Worm (Caenorhabditis elegans) whole organism, early embryonic: ENCODE results near the gene D1086.2.

Source experiments
- F13C5.2 ChIP-seq: sonication (generic microtip); optimal IDR thresholded peaks from 2 replicates; lab custom pipeline; 2017; ENCODE audit warnings: mild to moderate bottlenecking, missing genetic modification characterization, inconsistent platforms, missing compliant biosample characterization
- aly-1 ChIP-seq: sonication (generic microtip); optimal IDR thresholded peaks from 2 replicates; lab custom pipeline; 2016; ENCODE audit warnings: missing genetic modification characterization, missing compliant biosample characterization
- ama-1 ChIP-seq: fragments of 150-350 bp; optimal IDR thresholded peaks from 2 replicates; lab custom pipeline; 2014
- ceh-13 ChIP-seq: fragments of 200-800 bp; sonication (Bioruptor generic); optimal IDR thresholded peaks from 2 replicates; lab custom pipeline; 2018; ENCODE audit warnings: mild to moderate bottlenecking, missing genetic modification characterization, missing compliant biosample characterization
- ceh-36 ChIP-seq: sonication (generic microtip); optimal IDR thresholded peaks from 2 replicates; lab custom pipeline; 2016; ENCODE audit warnings: missing genetic modification characterization, inconsistent platforms, missing compliant biosample characterization
- flt-1 ChIP-seq: fragments of 200-800 bp; sonication (Bioruptor generic); IDR thresholded peaks from 2 replicates; pipeline ENCODE4 v1.3.6; 2022; ENCODE audit warnings: missing genetic modification characterization, missing compliant biosample characterization
- hmbx-1 ChIP-seq: sonication (generic microtip); optimal IDR thresholded peaks from 2 replicates; lab custom pipeline; 2016; ENCODE audit warnings: mild to moderate bottlenecking, missing genetic modification characterization, missing compliant biosample characterization
- pes-1 ChIP-seq: fragments of 200-800 bp; sonication (Bioruptor generic); IDR thresholded peaks from 2 replicates; pipeline ENCODE4 v1.3.6; 2022; ENCODE audit warnings: missing genetic modification reagents, missing genetic modification characterization, missing compliant biosample characterization
- tbx-37 ChIP-seq: fragments of 200-800 bp; sonication (Bioruptor generic); conservative IDR thresholded peaks from 2 replicates; pipeline ENCODE4 v1.3.6; 2022; ENCODE audit warnings: missing genetic modification reagents, missing genetic modification characterization, missing compliant biosample characterization
- tra-4 ChIP-seq: sonication (generic microtip); optimal IDR thresholded peaks from 2 replicates; lab custom pipeline; 2017; ENCODE audit warnings: missing genetic modification characterization, missing compliant biosample characterization

- TF ChIP-seq ama-1 (lab: Kevin White, UChicago) (no peak), flt-1 (GFP tag; lab: Robert Waterston, UW) (no peak), F13C5.2 (tag; lab: Kevin White, UChicago) (no peak), tbx-37 (no peak), pes-1 (no peak), aly-1 (tag; lab: Kevin White, UChicago) (no peak), tra-4 (no peak), ceh-36 (tag; lab: Kevin White, UChicago) (no peak), ceh-13 (no peak), hmbx-1 (tag; lab: Kevin White, UChicago) (no peak)
Observed at ce11 chrV:14085589-14085988, 12.9 kb downstream of the D1086.2 start, which contains the start of gene D1086.18.
